Worm (Caenorhabditis elegans) whole organism, young adult: Measurements from ENCODE around the gene ergi-1.
"Not testable (repeated sequence)": the region's sequence is repeated elsewhere in the genome, so short reads cannot be mapped to it uniquely, and the experiment has no call there.

Source experiments
- C06A6.2 ChIP-seq: fragments of 200-800 bp; sonication (Bioruptor generic); conservative IDR thresholded peaks from 2 replicates; pipeline ENCODE4 v1.3.6; 2022; ENCODE audit warnings: missing genetic modification characterization, missing compliant biosample characterization
- F37B4.10 ChIP-seq: fragments of 200-800 bp; sonication (Bioruptor generic); IDR thresholded peaks from 2 replicates; pipeline ENCODE4 v1.3.6; 2022; ENCODE audit warnings: missing genetic modification characterization, missing compliant biosample characterization
- F39B2.1 ChIP-seq: fragments of 200-800 bp; sonication (Bioruptor generic); IDR thresholded peaks from 2 replicates; pipeline ENCODE4 v1.3.6; 2022; ENCODE audit warnings: missing genetic modification reagents, missing genetic modification characterization, missing compliant biosample characterization
- K11D2.4 ChIP-seq: fragments of 200-800 bp; sonication (Bioruptor generic); IDR thresholded peaks from 2 replicates; pipeline ENCODE4 v1.3.6; 2022; ENCODE audit warnings: missing genetic modification reagents, missing genetic modification characterization, missing compliant biosample characterization
- Y56A3A.18 ChIP-seq: fragments of 200-800 bp; sonication (Bioruptor generic); IDR thresholded peaks from 2 replicates; pipeline ENCODE4 v1.3.6; 2022; ENCODE audit warnings: missing genetic modification reagents, missing genetic modification characterization, missing compliant biosample characterization
- Y67H2A.10 ChIP-seq: fragments of 200-800 bp; sonication (Bioruptor generic); conservative IDR thresholded peaks from 2 replicates; pipeline ENCODE4 v1.3.6; 2022; ENCODE audit warnings: missing genetic modification reagents, missing genetic modification characterization, missing compliant biosample characterization
- ZK185.1 ChIP-seq: sonication (generic microtip); optimal IDR thresholded peaks from 2 replicates; lab custom pipeline; 2016; ENCODE audit warnings: mild to moderate bottlenecking, missing genetic modification characterization, missing compliant biosample characterization; ENCODE audit not compliant: poor library complexity, severe bottlenecking
- aptf-3 ChIP-seq: fragments of 200-800 bp; sonication (Bioruptor generic); IDR thresholded peaks from 2 replicates; pipeline ENCODE4 v1.3.6; 2022; ENCODE audit warnings: missing genetic modification characterization, missing compliant biosample characterization
- attf-5 ChIP-seq: fragments of 200-800 bp; sonication (Bioruptor generic); optimal IDR thresholded peaks from 2 replicates; lab custom pipeline; 2018; ENCODE audit warnings: mild to moderate bottlenecking, missing genetic modification characterization, missing compliant biosample characterization
- attf-6 ChIP-seq: fragments of 200-800 bp; sonication (Bioruptor generic); IDR thresholded peaks from 2 replicates; pipeline ENCODE4 v1.3.6; 2022; ENCODE audit warnings: missing genetic modification reagents, missing genetic modification characterization, missing compliant biosample characterization
- ccch-3 ChIP-seq: fragments of 200-800 bp; sonication (Bioruptor generic); optimal IDR thresholded peaks from 2 replicates; lab custom pipeline; 2018; ENCODE audit warnings: mild to moderate bottlenecking, missing genetic modification characterization, missing compliant biosample characterization
- cebp-1 ChIP-seq, 2 experiments: fragments of 200-800 bp in 1 of 2; sonication (Bioruptor generic) in 1 of 2; sonication (generic microtip) in 1 of 2; IDR thresholded peaks in 1 of 2; optimal IDR thresholded peaks in 1 of 2; 2 replicates each; pipeline versions ENCODE4 v1.3.6 to Lab custom; 2017 to 2022; ENCODE audit warnings: missing compliant biosample characterization in 2 of 2, missing genetic modification characterization in 2 of 2, mild to moderate bottlenecking in 1 of 2, missing genetic modification reagents in 1 of 2, moderate library complexity in 1 of 2
- cebp-2 ChIP-seq: fragments of 200-800 bp; sonication (Bioruptor generic); IDR thresholded peaks from 2 replicates; pipeline ENCODE4 v1.3.6; 2022; ENCODE audit warnings: missing genetic modification characterization, missing compliant biosample characterization
- dpff-1 ChIP-seq: sonication (generic microtip); optimal IDR thresholded peaks from 2 replicates; lab custom pipeline; 2017; ENCODE audit warnings: mild to moderate bottlenecking, missing genetic modification characterization, missing compliant biosample characterization
- efl-1 ChIP-seq: fragments of 150-350 bp; optimal IDR thresholded peaks from 2 replicates; lab custom pipeline; 2014; ENCODE audit warnings: missing biosample characterization, missing genetic modification reagents, missing genetic modification characterization
- egl-44 ChIP-seq: fragments of 200-800 bp; sonication (Bioruptor generic); IDR thresholded peaks from 2 replicates; pipeline ENCODE4 v1.3.6; 2022; ENCODE audit warnings: missing genetic modification reagents, missing genetic modification characterization, missing compliant biosample characterization
- egrh-3 ChIP-seq: fragments of 200-800 bp; sonication (Bioruptor generic); IDR thresholded peaks from 2 replicates; pipeline ENCODE4 v1.3.6; 2022; ENCODE audit warnings: missing genetic modification reagents, missing genetic modification characterization, missing compliant biosample characterization
- fkh-3 ChIP-seq: sonication (generic microtip); optimal IDR thresholded peaks from 2 replicates; lab custom pipeline; 2016; ENCODE audit warnings: mild to moderate bottlenecking, missing genetic modification characterization, missing compliant biosample characterization
- gei-17 ChIP-seq: fragments of 200-800 bp; sonication (Bioruptor generic); optimal IDR thresholded peaks from 2 replicates; lab custom pipeline; 2018; ENCODE audit warnings: mild to moderate bottlenecking, missing genetic modification characterization, missing compliant biosample characterization
- let-526 ChIP-seq: fragments of 200-800 bp; sonication (Bioruptor generic); IDR thresholded peaks from 2 replicates; pipeline ENCODE4 v1.3.6; 2022; ENCODE audit warnings: missing genetic modification reagents, missing genetic modification characterization, missing compliant biosample characterization
- let-607 ChIP-seq, 2 experiments: fragments of 200-800 bp in 1 of 2; sonication (Bioruptor generic) in 1 of 2; sonication (generic microtip) in 1 of 2; optimal IDR thresholded peaks; 2 replicates each; lab custom pipeline; 2016 to 2018; ENCODE audit warnings: mild to moderate bottlenecking in 2 of 2, missing compliant biosample characterization in 2 of 2, missing genetic modification characterization in 2 of 2, moderate library complexity in 2 of 2, missing genotype in 1 of 2
- madf-3 ChIP-seq: fragments of 200-800 bp; sonication (Bioruptor generic); IDR thresholded peaks from 2 replicates; pipeline ENCODE4 v1.3.6; 2022; ENCODE audit warnings: missing genetic modification reagents, missing genetic modification characterization, missing compliant biosample characterization
- nfya-1 ChIP-seq: sonication (generic microtip); optimal IDR thresholded peaks from 2 replicates; lab custom pipeline; 2017; ENCODE audit warnings: antibody characterized with exemption, missing compliant biosample characterization, missing genetic modification characterization, borderline replicate concordance; ENCODE audit not compliant: insufficient read depth
- nhr-80 ChIP-seq: sonication (generic microtip); optimal IDR thresholded peaks from 2 replicates; lab custom pipeline; 2016; ENCODE audit warnings: missing genetic modification characterization, missing compliant biosample characterization
- pha-4 ChIP-seq: fragments of 150-350 bp; sonication (generic microtip); optimal IDR thresholded peaks from 2 replicates; lab custom pipeline; 2014; ENCODE audit warnings: missing biosample characterization, missing genetic modification reagents, missing genetic modification characterization
- snpc-4 ChIP-seq, 5 experiments: fragments of 150-350 bp in 1 of 5; sonication (generic microtip) in 4 of 5; optimal IDR thresholded peaks; 2 replicates each; lab custom pipeline; 2014 to 2018; ENCODE audit warnings: missing genetic modification characterization in 5 of 5, missing biosample characterization in 3 of 5, antibody characterized with exemption in 2 of 5, mild to moderate bottlenecking in 2 of 5, missing compliant biosample characterization in 2 of 5, missing genotype in 2 of 5, moderate library complexity in 2 of 5, missing genetic modification reagents in 1 of 5
- tbx-9 ChIP-seq: sonication (generic microtip); optimal IDR thresholded peaks from 2 replicates; lab custom pipeline; 2016; ENCODE audit warnings: borderline replicate concordance, missing genetic modification characterization, inconsistent platforms, missing compliant biosample characterization
- zfh-2 ChIP-seq: fragments of 200-800 bp; sonication (Bioruptor generic); conservative IDR thresholded peaks from 2 replicates; pipeline ENCODE4 v1.3.6; 2022; ENCODE audit warnings: missing genetic modification reagents, missing genetic modification characterization, missing compliant biosample characterization
- ztf-18 ChIP-seq: sonication (generic microtip); optimal IDR thresholded peaks from 2 replicates; lab custom pipeline; 2016; ENCODE audit warnings: missing genotype, mild to moderate bottlenecking, missing genetic modification characterization, missing compliant biosample characterization
- ztf-22 ChIP-seq: fragments of 200-800 bp; sonication (Bioruptor generic); optimal IDR thresholded peaks from 2 replicates; lab custom pipeline; 2018; ENCODE audit warnings: mild to moderate bottlenecking, missing genetic modification characterization, moderate library complexity, missing compliant biosample characterization

The ergi-1 gene

DNA sequence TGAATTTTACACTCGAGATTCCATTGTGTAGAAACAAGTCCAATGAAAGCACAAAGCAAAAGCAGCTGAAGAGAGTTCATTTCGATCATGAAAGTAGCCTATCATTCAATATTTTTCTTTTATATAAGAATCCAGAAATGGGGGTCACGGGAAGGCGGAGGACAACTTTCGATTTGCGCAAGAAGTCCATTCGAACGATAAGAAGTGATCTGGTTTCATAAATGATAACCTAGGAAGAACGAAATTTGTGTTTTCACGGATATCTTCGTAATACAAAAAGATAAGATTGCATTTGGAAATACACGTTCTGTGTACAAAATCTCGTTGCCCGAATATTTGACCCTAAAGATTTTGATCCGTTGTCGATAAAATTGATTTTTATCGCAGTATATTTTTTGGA lies 3.7 kb downstream of the ergi-1 start, which contains the start of gene Y102A11A.5:
Gene Y102A11A.5 (minus strand): TSS at position 175 of the 400 bp plus-strand sequence.
- TF ChIP-seq ZK185.1 (tag; lab: Kevin White, UChicago) (no peak), cebp-2 (no peak)

DNA sequence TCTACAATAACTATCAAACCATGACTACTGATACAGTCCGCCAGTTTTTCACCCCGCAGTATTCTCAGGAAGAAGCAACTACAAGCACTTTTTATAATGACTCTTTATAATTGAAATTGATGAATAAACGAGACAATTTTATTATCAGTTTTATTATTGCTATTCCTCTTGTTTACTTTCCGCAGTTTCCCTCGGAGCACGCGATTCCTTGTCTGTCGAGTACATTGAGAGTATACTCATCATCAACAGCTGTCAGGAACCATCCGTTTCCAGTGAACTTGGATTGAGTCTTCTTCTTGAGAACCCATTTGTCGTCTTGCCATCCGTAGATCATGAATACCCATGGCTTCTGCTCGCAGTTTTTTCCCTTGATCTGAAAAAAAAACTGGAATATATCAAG lies 4.2 kb downstream of the ergi-1 start:
- TF ChIP-seq let-526 (GFP tag; lab: Robert Waterston, UW) = no peak
- no peak for TF ChIP-seq pha-4 (tag; lab: Kevin White, UChicago)
- no peak for TF ChIP-seq ztf-18 (tag; lab: Kevin White, UChicago)
- no peak for TF ChIP-seq gei-17 (GFP tag; lab: Kevin White, UChicago)
- TF ChIP-seq madf-3 = no peak
- TF ChIP-seq attf-6 (GFP tag; lab: Robert Waterston, UW) = no peak
- no peak for TF ChIP-seq F37B4.10 (GFP tag; lab: Robert Waterston, UW)
- TF ChIP-seq tbx-9 = no peak
- TF ChIP-seq dpff-1 (tag; lab: Kevin White, UChicago) = no peak
- no peak for TF ChIP-seq zfh-2
- no peak for TF ChIP-seq snpc-4 (GFP tag; optimal IDR thresholded peaks at IDR 0.05; lab: Kevin White, UChicago)
- TF ChIP-seq snpc-4 (tag; optimal IDR thresholded peaks at IDR 0.05; lab: Kevin White, UChicago) = no peak
- no peak for TF ChIP-seq egrh-3 (GFP tag; lab: Robert Waterston, UW)
- TF ChIP-seq cebp-1 (GFP tag; IDR thresholded peaks at IDR 0.05; lab: Robert Waterston, UW) = no peak
- no peak for TF ChIP-seq cebp-1 (tag; optimal IDR thresholded peaks at IDR 0.05; lab: Kevin White, UChicago)
- TF ChIP-seq efl-1 = no peak
- no peak for TF ChIP-seq ztf-22 (GFP tag; lab: Kevin White, UChicago)
- TF ChIP-seq attf-5 (GFP tag; lab: Kevin White, UChicago) = no peak
- no peak for TF ChIP-seq fkh-3 (tag; lab: Kevin White, UChicago)
- no peak for TF ChIP-seq F39B2.1

DNA sequence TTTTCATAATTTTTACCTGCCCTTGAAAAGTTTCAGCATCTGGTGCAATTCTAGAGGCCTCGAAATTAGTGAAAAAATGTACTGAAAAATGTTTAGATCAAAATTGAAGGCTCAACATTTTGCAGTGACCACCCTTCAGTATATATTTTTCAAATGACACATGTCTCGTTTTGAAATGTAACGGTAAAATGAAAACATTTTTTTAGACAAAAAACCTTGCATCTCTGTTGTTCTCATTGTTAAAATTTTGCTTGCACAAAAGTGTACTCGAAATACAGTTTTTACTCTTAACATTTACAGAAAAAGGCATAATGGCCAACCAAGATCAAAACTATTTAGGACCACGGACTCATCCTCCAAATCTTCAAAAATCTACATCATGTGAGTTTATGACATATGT lies 8.7 kb downstream of the ergi-1 start, which contains the start of gene Y102A11A.2:
Gene Y102A11A.2 (plus strand): TSS at position 301 of the 400 bp plus-strand sequence.
- not testable (repeated sequence) for TF ChIP-seq aptf-3 (GFP tag; lab: Robert Waterston, UW); C06A6.2 (GFP tag; lab: Robert Waterston, UW); ccch-3
- TF ChIP-seq, all 124 proteins: peak for 0; not testable (repeated sequence) for 124

DNA sequence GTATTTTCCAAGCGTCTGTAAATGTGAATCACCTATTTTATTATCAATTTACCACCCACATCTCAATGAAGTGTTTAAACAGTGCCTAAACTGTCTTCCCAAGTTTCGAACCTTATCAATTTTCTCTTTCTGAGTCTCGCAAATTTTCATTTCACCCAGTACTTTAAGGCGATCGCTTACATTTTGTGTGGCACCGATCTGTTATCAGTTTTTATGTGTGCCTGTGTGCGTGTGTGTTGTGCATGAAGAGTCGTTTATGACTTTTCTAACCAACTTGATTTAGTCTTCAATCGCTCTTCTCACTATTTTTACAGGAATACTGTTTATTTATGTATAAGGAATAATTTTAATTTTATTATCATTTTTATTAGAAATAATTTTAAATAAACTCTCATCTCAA lies 9.7 kb downstream of the ergi-1 start:
- TF ChIP-seq nhr-80 (tag; lab: Kevin White, UChicago) = peak; percentile 59

DNA sequence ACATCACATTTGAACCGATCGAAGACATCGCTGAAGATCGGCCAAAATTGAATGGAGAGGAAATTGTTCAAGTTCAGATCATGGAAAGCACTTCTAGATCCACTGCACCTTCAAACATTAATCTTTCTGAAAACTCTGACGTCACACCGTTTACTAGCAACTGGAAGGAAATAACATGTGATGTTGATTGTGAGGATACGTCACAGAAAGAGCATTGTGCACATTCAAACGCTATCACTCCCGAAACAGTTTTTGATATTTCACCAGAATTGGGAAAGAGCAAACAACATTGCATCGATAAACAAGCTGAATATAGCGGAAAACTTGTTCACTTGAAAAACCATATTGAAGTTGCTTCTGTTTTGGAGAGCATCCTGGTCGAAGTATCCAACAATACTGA lies 13.5 kb downstream of the ergi-1 start:
- TF ChIP-seq Y67H2A.10 (GFP tag; lab: Robert Waterston, UW) = no peak
- TF ChIP-seq egl-44 (GFP tag; lab: Robert Waterston, UW) = no peak
- no peak for TF ChIP-seq nfya-1
- TF ChIP-seq let-526 (GFP tag; lab: Robert Waterston, UW) = no peak
- no peak for TF ChIP-seq K11D2.4 (GFP tag; lab: Robert Waterston, UW)
- TF ChIP-seq let-607 (tag; optimal IDR thresholded peaks at IDR 0.05; lab: Kevin White, UChicago) = no peak
- TF ChIP-seq nhr-80 (tag; lab: Kevin White, UChicago) = peak; percentile 3
- no peak for TF ChIP-seq Y56A3A.18
